Worm (Caenorhabditis elegans) whole organism, early embryonic: ENCODE data around the gene kars-1.

Experiments
- F13C5.2 ChIP-seq: sonication (generic microtip); optimal IDR thresholded peaks from 2 replicates; lab custom pipeline; 2017; ENCODE audit warnings: mild to moderate bottlenecking, missing genetic modification characterization, inconsistent platforms, missing compliant biosample characterization
- aly-1 ChIP-seq: sonication (generic microtip); optimal IDR thresholded peaks from 2 replicates; lab custom pipeline; 2016; ENCODE audit warnings: missing genetic modification characterization, missing compliant biosample characterization
- ama-1 ChIP-seq: fragments of 150-350 bp; optimal IDR thresholded peaks from 2 replicates; lab custom pipeline; 2014
- ceh-36 ChIP-seq: sonication (generic microtip); optimal IDR thresholded peaks from 2 replicates; lab custom pipeline; 2016; ENCODE audit warnings: missing genetic modification characterization, inconsistent platforms, missing compliant biosample characterization
- ets-7 ChIP-seq: sonication (generic microtip); optimal IDR thresholded peaks from 2 replicates; lab custom pipeline; 2016; ENCODE audit warnings: missing genotype, missing genetic modification characterization, missing compliant biosample characterization
- flt-1 ChIP-seq: fragments of 200-800 bp; sonication (Bioruptor generic); IDR thresholded peaks from 2 replicates; pipeline ENCODE4 v1.3.6; 2022; ENCODE audit warnings: missing genetic modification characterization, missing compliant biosample characterization
- hmbx-1 ChIP-seq: sonication (generic microtip); optimal IDR thresholded peaks from 2 replicates; lab custom pipeline; 2016; ENCODE audit warnings: mild to moderate bottlenecking, missing genetic modification characterization, missing compliant biosample characterization
- hmg-4 ChIP-seq: fragments of 200-800 bp; sonication (Bioruptor generic); optimal IDR thresholded peaks from 2 replicates; lab custom pipeline; 2018; ENCODE audit warnings: mild to moderate bottlenecking, missing genetic modification characterization, missing compliant biosample characterization
- hnd-1 ChIP-seq: sonication (generic microtip); optimal IDR thresholded peaks from 2 replicates; lab custom pipeline; 2016; ENCODE audit warnings: missing genetic modification characterization, missing compliant biosample characterization
- sea-1 ChIP-seq: fragments of 200-800 bp; sonication (Bioruptor generic); conservative IDR thresholded peaks from 2 replicates; pipeline ENCODE4 v1.3.6; 2022; ENCODE audit warnings: missing genetic modification characterization, missing compliant biosample characterization
- tbx-11 ChIP-seq: fragments of 200-800 bp; sonication (Bioruptor generic); IDR thresholded peaks from 2 replicates; pipeline ENCODE4 v1.3.6; 2022; ENCODE audit warnings: missing genetic modification characterization, missing compliant biosample characterization
- tbx-37 ChIP-seq: fragments of 200-800 bp; sonication (Bioruptor generic); conservative IDR thresholded peaks from 2 replicates; pipeline ENCODE4 v1.3.6; 2022; ENCODE audit warnings: missing genetic modification reagents, missing genetic modification characterization, missing compliant biosample characterization
- tra-4 ChIP-seq: sonication (generic microtip); optimal IDR thresholded peaks from 2 replicates; lab custom pipeline; 2017; ENCODE audit warnings: missing genetic modification characterization, missing compliant biosample characterization

DNA sequence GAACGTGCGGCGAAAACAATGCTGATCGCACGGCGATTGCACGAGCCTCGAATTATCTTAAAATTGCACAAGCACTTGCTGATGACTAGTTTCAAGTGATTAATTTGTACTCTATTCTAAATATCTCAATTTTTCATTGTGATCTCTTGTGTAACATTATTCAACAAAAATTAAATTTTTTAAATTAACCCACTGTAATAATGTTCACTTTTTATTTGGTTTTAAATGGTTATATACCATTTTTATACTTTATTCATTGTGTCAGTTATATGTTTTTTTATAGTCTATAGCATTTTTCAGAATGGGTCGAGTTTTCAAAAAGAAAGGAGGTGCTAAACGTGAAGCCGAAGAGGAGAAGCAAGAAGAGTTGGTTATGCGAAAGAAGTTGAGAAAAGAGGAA, 18.6 kb downstream of the kars-1 start, which contains the start of gene ZK1127.4:
- TF ChIP-seq ama-1 (no peak), ets-7 (tag; lab: Kevin White, UChicago) (no peak), hmbx-1 (no peak), hmg-4 (GFP tag; lab: Kevin White, UChicago) (no peak), aly-1 (tag; lab: Kevin White, UChicago) (no peak), ceh-36 (tag; lab: Kevin White, UChicago) (no peak), tbx-37 (GFP tag; lab: Robert Waterston, UW) (no peak), hnd-1 (tag; lab: Kevin White, UChicago) (no peak), flt-1 (GFP tag; lab: Robert Waterston, UW) (no peak), tbx-11 (GFP tag; lab: Robert Waterston, UW) (no peak), sea-1 (no peak), tra-4 (no peak), F13C5.2 (no peak)
